Fruit fly (Drosophila melanogaster) whole organism, embryonic: ENCODE measurements around the gene retm.

ENCODE experiments used
- Atf3 ChIP-seq: fragments of 200-800 bp; sonication (Bioruptor generic); optimal IDR thresholded peaks from 3 replicates; lab custom pipeline; 2016; ENCODE audit warnings: missing biosample characterization, missing genetic modification characterization
- Bdp1 ChIP-seq: fragments of 200-800 bp; sonication (Bioruptor generic); optimal IDR thresholded peaks from 3 replicates; lab custom pipeline; 2016; ENCODE audit warnings: missing biosample characterization, missing genetic modification characterization
- Blimp-1 ChIP-seq: fragments of 200-800 bp; sonication (Bioruptor generic); optimal IDR thresholded peaks from 3 replicates; lab custom pipeline; 2018; ENCODE audit warnings: missing biosample characterization, missing genetic modification characterization, mild to moderate bottlenecking, moderate library complexity, missing genetic modification reagents
- CG11695 ChIP-seq: fragments of 200-800 bp; sonication (Bioruptor generic); IDR thresholded peaks from 3 replicates; pipeline ENCODE4 v1.3.6; 2022; ENCODE audit warnings: missing biosample characterization, missing genetic modification characterization
- CG12071 ChIP-seq: fragments of 200-800 bp; sonication (Bioruptor generic); optimal IDR thresholded peaks from 3 replicates; lab custom pipeline; 2018; ENCODE audit warnings: missing biosample characterization, mild to moderate bottlenecking, missing genetic modification characterization
- CG12299 ChIP-seq: fragments of 200-800 bp; sonication (Bioruptor generic); optimal IDR thresholded peaks from 2 replicates; lab custom pipeline; 2018; ENCODE audit warnings: missing biosample characterization, mild to moderate bottlenecking, missing genetic modification characterization
- CG14050 ChIP-seq: fragments of 200-800 bp; sonication (Bioruptor generic); IDR thresholded peaks from 3 replicates; pipeline ENCODE4 v1.3.6; 2022; ENCODE audit warnings: missing biosample characterization, missing genetic modification characterization
- CG14667 ChIP-seq: fragments of 200-800 bp; sonication (Bioruptor generic); IDR thresholded peaks from 2 replicates; pipeline ENCODE4 v1.3.6; 2022; ENCODE audit warnings: missing biosample characterization, missing genetic modification characterization
- CG16815 ChIP-seq: fragments of 200-800 bp; sonication (Bioruptor generic); optimal IDR thresholded peaks from 3 replicates; lab custom pipeline; 2017; ENCODE audit warnings: missing biosample characterization, mild to moderate bottlenecking, missing genetic modification characterization
- CG17359 ChIP-seq: fragments of 200-800 bp; sonication (Bioruptor generic); optimal IDR thresholded peaks from 3 replicates; lab custom pipeline; 2018; ENCODE audit warnings: missing biosample characterization, mild to moderate bottlenecking, missing genetic modification characterization, moderate library complexity
- CG17385 ChIP-seq: fragments of 200-800 bp; sonication (Bioruptor generic); optimal IDR thresholded peaks from 3 replicates; lab custom pipeline; 2018; ENCODE audit warnings: missing biosample characterization, mild to moderate bottlenecking, missing genetic modification characterization
- CG17912 ChIP-seq: fragments of 200-800 bp; sonication (Bioruptor generic); optimal IDR thresholded peaks from 2 replicates; lab custom pipeline; 2018; ENCODE audit warnings: missing biosample characterization, mild to moderate bottlenecking, missing genetic modification characterization
- CG2678 ChIP-seq: fragments of 200-800 bp; sonication (Bioruptor generic); optimal IDR thresholded peaks from 3 replicates; lab custom pipeline; 2019; ENCODE audit warnings: missing biosample characterization, mild to moderate bottlenecking, missing genetic modification characterization, moderate library complexity
- CG34224 ChIP-seq: fragments of 200-800 bp; sonication (Bioruptor generic); IDR thresholded peaks from 3 replicates; pipeline ENCODE4 v1.3.6; 2022; ENCODE audit warnings: missing biosample characterization, missing genetic modification characterization; ENCODE audit not compliant: partially characterized antibody
- CG3847 ChIP-seq: fragments of 200-800 bp; sonication (Bioruptor generic); IDR thresholded peaks from 2 replicates; pipeline ENCODE4 v1.3.6; 2022; ENCODE audit warnings: missing biosample characterization, missing genetic modification characterization
- CG4404 ChIP-seq: fragments of 200-800 bp; sonication (Bioruptor generic); IDR thresholded peaks from 2 replicates; pipeline ENCODE4 v1.3.6; 2022; ENCODE audit warnings: missing biosample characterization, missing genetic modification characterization
- CG4424 ChIP-seq: fragments of 200-800 bp; sonication (Bioruptor generic); optimal IDR thresholded peaks from 3 replicates; lab custom pipeline; 2016; ENCODE audit warnings: missing biosample characterization, missing genetic modification characterization
- CG5953 ChIP-seq: fragments of 200-800 bp; sonication (Bioruptor generic); IDR thresholded peaks from 2 replicates; pipeline ENCODE4 v1.3.6; 2022; ENCODE audit warnings: missing biosample characterization, missing genetic modification characterization
- CG6654 ChIP-seq: fragments of 200-800 bp; sonication (Bioruptor generic); optimal IDR thresholded peaks from 2 replicates; lab custom pipeline; 2017; ENCODE audit warnings: missing biosample characterization, mild to moderate bottlenecking, missing genetic modification characterization
- CG6765 ChIP-seq: fragments of 200-800 bp; sonication (Bioruptor generic); optimal IDR thresholded peaks from 3 replicates; lab custom pipeline; 2017; ENCODE audit warnings: missing biosample characterization, mild to moderate bottlenecking, missing genetic modification characterization
- CG7987 ChIP-seq: fragments of 200-800 bp; sonication (Bioruptor generic); optimal IDR thresholded peaks from 2 replicates; lab custom pipeline; 2018; ENCODE audit warnings: missing biosample characterization, mild to moderate bottlenecking, missing genetic modification characterization, moderate library complexity
- CG8359 ChIP-seq: fragments of 200-800 bp; sonication (Bioruptor generic); optimal IDR thresholded peaks from 2 replicates; lab custom pipeline; 2017; ENCODE audit warnings: missing biosample characterization, mild to moderate bottlenecking, missing genetic modification characterization, borderline replicate concordance
- CG9817 ChIP-seq: fragments of 200-800 bp; sonication (Bioruptor generic); optimal IDR thresholded peaks from 2 replicates; lab custom pipeline; 2018; ENCODE audit warnings: missing biosample characterization, mild to moderate bottlenecking, missing genetic modification characterization, moderate library complexity
- Dip2 ChIP-seq: fragments of 200-800 bp; sonication (Bioruptor generic); IDR thresholded peaks from 2 replicates; pipeline ENCODE4 v1.3.6; 2022; ENCODE audit warnings: missing biosample characterization, missing genetic modification characterization
- HLH4C ChIP-seq: fragments of 200-800 bp; sonication (Bioruptor generic); IDR thresholded peaks from 3 replicates; pipeline ENCODE4 v1.3.6; 2022; ENCODE audit warnings: missing biosample characterization, missing genetic modification characterization; ENCODE audit not compliant: partially characterized antibody
- Lhr ChIP-seq: fragments of 200-800 bp; sonication (Bioruptor generic); optimal IDR thresholded peaks from 3 replicates; lab custom pipeline; 2017; ENCODE audit warnings: mild to moderate bottlenecking, missing biosample characterization, missing genetic modification reagents, missing genetic modification characterization
- Max ChIP-seq: fragments of 200-800 bp; sonication (Bioruptor generic); optimal IDR thresholded peaks from 2 replicates; lab custom pipeline; 2016; ENCODE audit warnings: missing biosample characterization, mild to moderate bottlenecking, missing genetic modification characterization
- Mrtf ChIP-seq: fragments of 200-800 bp; sonication (Bioruptor generic); IDR thresholded peaks from 3 replicates; pipeline ENCODE4 v1.3.6; 2022; ENCODE audit warnings: missing biosample characterization, missing genetic modification characterization
- NFAT ChIP-seq: fragments of 200-800 bp; sonication (Bioruptor generic); IDR thresholded peaks from 2 replicates; pipeline ENCODE4 v1.3.6; 2022; ENCODE audit warnings: missing biosample characterization, missing genetic modification characterization
- NfI ChIP-seq: fragments of 200-800 bp; sonication (Bioruptor generic); optimal IDR thresholded peaks from 3 replicates; lab custom pipeline; 2018; ENCODE audit warnings: missing biosample characterization, mild to moderate bottlenecking, missing genetic modification characterization, moderate library complexity
- Oaz ChIP-seq: fragments of 200-800 bp; sonication (Bioruptor generic); IDR thresholded peaks from 2 replicates; pipeline ENCODE4 v1.3.6; 2022; ENCODE audit warnings: missing biosample characterization, missing genetic modification characterization
- PHDP ChIP-seq: fragments of 200-800 bp; sonication (Bioruptor generic); optimal IDR thresholded peaks from 3 replicates; lab custom pipeline; 2018; ENCODE audit warnings: missing biosample characterization, mild to moderate bottlenecking, missing genetic modification characterization, moderate library complexity
- Rfx ChIP-seq: fragments of 200-800 bp; sonication (Bioruptor generic); IDR thresholded peaks from 2 replicates; pipeline ENCODE4 v1.3.6; 2022; ENCODE audit warnings: missing biosample characterization, missing genetic modification characterization
- aop ChIP-seq: fragments of 200-800 bp; sonication (Bioruptor generic); IDR thresholded peaks from 2 replicates; pipeline ENCODE4 v1.3.6; 2022; ENCODE audit warnings: missing biosample characterization, missing genetic modification characterization
- bsh ChIP-seq, 2 experiments: fragments of 200-800 bp; sonication (Bioruptor generic); optimal IDR thresholded peaks; 2 replicates each; lab custom pipeline; 2017 to 2018; ENCODE audit warnings: mild to moderate bottlenecking in 2 of 2, missing biosample characterization in 2 of 2, missing genetic modification characterization in 2 of 2, moderate library complexity in 1 of 2
- cato ChIP-seq: fragments of 200-800 bp; sonication (Bioruptor generic); optimal IDR thresholded peaks from 2 replicates; lab custom pipeline; 2016; ENCODE audit warnings: missing biosample characterization, missing genetic modification characterization, borderline replicate concordance
- crol ChIP-seq: fragments of 200-800 bp; sonication (Bioruptor generic); IDR thresholded peaks from 2 replicates; pipeline ENCODE4 v1.3.6; 2022; ENCODE audit warnings: missing biosample characterization, missing genetic modification characterization
- fd102C ChIP-seq: fragments of 200-800 bp; sonication (Bioruptor generic); optimal IDR thresholded peaks from 2 replicates; lab custom pipeline; 2018; ENCODE audit warnings: missing biosample characterization, mild to moderate bottlenecking, missing genetic modification characterization, moderate library complexity
- fu2 ChIP-seq: fragments of 200-800 bp; sonication (Bioruptor generic); optimal IDR thresholded peaks from 2 replicates; lab custom pipeline; 2016; ENCODE audit warnings: missing biosample characterization, missing genetic modification characterization
- gcm2 ChIP-seq: fragments of 200-800 bp; sonication (Bioruptor generic); optimal IDR thresholded peaks from 2 replicates; lab custom pipeline; 2016; ENCODE audit warnings: missing biosample characterization, missing genetic modification characterization
- lab ChIP-seq: fragments of 200-800 bp; sonication (Bioruptor generic); optimal IDR thresholded peaks from 3 replicates; lab custom pipeline; 2017; ENCODE audit warnings: missing biosample characterization, missing genetic modification characterization, mild to moderate bottlenecking, moderate library complexity, missing genetic modification reagents
- luna ChIP-seq: fragments of 200-800 bp; sonication (Bioruptor generic); optimal IDR thresholded peaks from 2 replicates; lab custom pipeline; 2016; ENCODE audit warnings: missing biosample characterization, missing genetic modification characterization
- nom ChIP-seq: fragments of 200-800 bp; sonication (Bioruptor generic); optimal IDR thresholded peaks from 2 replicates; lab custom pipeline; 2017; ENCODE audit warnings: missing biosample characterization, missing genetic modification characterization, mild to moderate bottlenecking, moderate library complexity, missing genetic modification reagents
- sim ChIP-seq: fragments of 200-800 bp; sonication (Bioruptor generic); IDR thresholded peaks from 2 replicates; pipeline ENCODE4 v1.3.6; 2022; ENCODE audit warnings: missing biosample characterization, missing genetic modification characterization
- stc ChIP-seq: fragments of 200-800 bp; sonication (Bioruptor generic); IDR thresholded peaks from 2 replicates; pipeline ENCODE4 v1.3.6; 2022; ENCODE audit warnings: missing biosample characterization, missing genetic modification characterization
- tap ChIP-seq: fragments of 200-800 bp; optimal IDR thresholded peaks from 3 replicates; lab custom pipeline; 2019; ENCODE audit warnings: missing biosample characterization, mild to moderate bottlenecking, missing genetic modification characterization, moderate library complexity
- vfl ChIP-seq: fragments of 200-800 bp; sonication (Bioruptor generic); optimal IDR thresholded peaks from 2 replicates; lab custom pipeline; 2016; ENCODE audit warnings: missing biosample characterization, missing genetic modification characterization
- wek ChIP-seq: fragments of 200-800 bp; sonication (Bioruptor generic); optimal IDR thresholded peaks from 3 replicates; lab custom pipeline; 2018; ENCODE audit warnings: missing biosample characterization, mild to moderate bottlenecking, missing genetic modification characterization, moderate library complexity

The retm gene

DNA sequence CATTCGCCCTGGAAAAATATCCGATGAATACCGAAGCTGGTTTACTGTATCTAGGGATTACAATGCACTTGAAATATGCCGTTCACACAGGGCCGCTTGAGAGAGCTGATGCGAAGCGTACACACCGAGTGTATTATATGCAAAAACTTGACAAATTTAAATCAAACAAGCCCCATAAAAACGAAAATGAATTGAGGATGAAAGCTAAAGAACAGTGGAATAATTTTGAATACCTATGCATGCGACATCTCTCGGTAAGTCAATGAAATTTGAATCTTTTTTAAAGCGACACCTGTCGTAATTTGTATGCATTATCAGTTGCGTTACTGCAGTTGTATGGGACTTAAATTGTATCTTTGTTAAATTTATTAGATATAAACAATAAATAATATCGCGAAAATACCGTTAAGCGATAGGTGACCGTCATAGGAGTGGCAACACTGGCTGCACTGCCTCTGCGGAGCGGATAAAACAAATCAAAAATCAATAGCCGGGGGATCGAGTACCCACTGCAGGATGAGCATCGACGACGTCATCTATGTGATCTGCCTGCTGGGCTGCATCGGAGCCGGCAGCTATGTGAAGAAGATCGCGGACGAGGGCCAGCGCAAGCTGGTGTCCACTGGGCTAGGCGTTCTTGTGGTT is 348 bp upstream of the retm start, which contains the start of gene frj:
TSS of gene frj (plus strand) at position 98 of the 645 bp plus-strand sequence.
- TF ChIP-seq CG17912 (GFP tag; lab: Kevin White, UChicago) = peak; percentile 26
- TF ChIP-seq Blimp-1 (GFP tag; lab: Kevin White, UChicago) = peak; percentile 55
- TF ChIP-seq NfI (GFP tag; lab: Kevin White, UChicago) = peak; percentile 48
- peak; percentile 57 for TF ChIP-seq CG17359 (tag; lab: Kevin White, UChicago)
- no peak; the same call in none of the 2 replicates for TF ChIP-seq crol
- TF ChIP-seq wek = no peak
- TF ChIP-seq CG6765 (GFP tag; lab: Kevin White, UChicago) = no peak
- TF ChIP-seq Rfx (GFP tag; lab: Robert Waterston, UW) = peak; percentile 84
- TF ChIP-seq CG12071 (GFP tag; lab: Kevin White, UChicago) = no peak
- TF ChIP-seq CG12299 (tag; lab: Kevin White, UChicago) = peak; percentile 62
- peak; percentile 60 for TF ChIP-seq Bdp1 (GFP tag; lab: Kevin White, UChicago)
- 0 out of 2 replicates have a peak, but pooled peaks have one; percentile 5 for TF ChIP-seq stc (GFP tag; lab: Robert Waterston, UW)
- peak; percentile 79 for TF ChIP-seq CG3847 (GFP tag; lab: Robert Waterston, UW)
- no peak for TF ChIP-seq nom (GFP tag; lab: Kevin White, UChicago)
- TF ChIP-seq sim (GFP tag; lab: Robert Waterston, UW) = no peak
- TF ChIP-seq Dip2 (GFP tag; lab: Robert Waterston, UW) = no peak
- TF ChIP-seq bsh (GFP tag; optimal IDR thresholded peaks at IDR 0.05; lab: Kevin White, UChicago) = peak in 1 of 2 experiments; percentile 39
- TF ChIP-seq CG9817 (tag; lab: Kevin White, UChicago) = peak; percentile 62
- 0 out of 2 replicates have a peak, but pooled peaks have one; percentile 41 for TF ChIP-seq Oaz (GFP tag; lab: Robert Waterston, UW)
- TF ChIP-seq CG5953 = no peak
- peak; percentile 10 for TF ChIP-seq CG17385 (GFP tag; lab: Kevin White, UChicago)
- 0 out of 3 replicates have a peak, but pooled peaks have one; percentile 38 for TF ChIP-seq CG34224
- peak; percentile 61 for TF ChIP-seq NFAT (GFP tag; lab: Robert Waterston, UW)
- peak; percentile 53 for TF ChIP-seq fu2
- peak; percentile 34; the same call in 1 of the 2 replicates for TF ChIP-seq CG14667
- no peak for TF ChIP-seq vfl (GFP tag; lab: Kevin White, UChicago)
- peak; percentile 53 for TF ChIP-seq PHDP (tag; lab: Kevin White, UChicago)
- TF ChIP-seq CG6654 = peak; percentile 9
- TF ChIP-seq luna = peak; percentile 21
- 0 out of 3 replicates have a peak, but pooled peaks have one; percentile 32 for TF ChIP-seq CG14050 (GFP tag; lab: Robert Waterston, UW)
- TF ChIP-seq CG8359 = no peak
- TF ChIP-seq lab (GFP tag; lab: Kevin White, UChicago) = peak; percentile 66
- peak; percentile 67 for TF ChIP-seq Mrtf (GFP tag; lab: Robert Waterston, UW)
- peak; percentile 31; the same call in 1 of the 2 replicates for TF ChIP-seq aop (GFP tag; lab: Robert Waterston, UW)
- peak; percentile 66 for TF ChIP-seq CG4424 (GFP tag; lab: Kevin White, UChicago)
- TF ChIP-seq CG4404 (GFP tag; lab: Robert Waterston, UW) = peak; percentile 49; the same call in 1 of the 2 replicates
- TF ChIP-seq cato (GFP tag; lab: Kevin White, UChicago) = peak; percentile 61
- no peak for TF ChIP-seq fd102C (GFP tag; lab: Kevin White, UChicago)
- TF ChIP-seq Atf3 = peak; percentile 60
- no peak for TF ChIP-seq tap (tag; lab: Kevin White, UChicago)
- no peak for TF ChIP-seq CG7987 (GFP tag; lab: Kevin White, UChicago)
- TF ChIP-seq Max (GFP tag; lab: Kevin White, UChicago) = peak; percentile 29
- 0 out of 3 replicates have a peak, but pooled peaks have one; percentile 30 for TF ChIP-seq CG11695 (GFP tag; lab: Robert Waterston, UW)
- no peak for TF ChIP-seq gcm2 (GFP tag; lab: Kevin White, UChicago)
- peak; percentile 61 for TF ChIP-seq CG2678 (tag; lab: Kevin White, UChicago)
- TF ChIP-seq CG16815 (GFP tag; lab: Kevin White, UChicago) = peak; percentile 61
- peak; percentile 92 for TF ChIP-seq Lhr
- 0 out of 3 replicates have a peak, but pooled peaks have one; percentile 45 for TF ChIP-seq HLH4C (GFP tag; lab: Robert Waterston, UW)
